Fruit fly (Drosophila melanogaster) whole organism, embryonic: Measurements from ENCODE around the gene dgt1.

Experiments
- Ada2b ChIP-seq: fragments of 200-800 bp; sonication (Bioruptor generic); IDR thresholded peaks from 2 replicates; pipeline ENCODE4 v1.3.6; 2022; ENCODE audit warnings: missing biosample characterization, missing genetic modification characterization
- Asciz ChIP-seq: fragments of 200-800 bp; sonication (Bioruptor generic); optimal IDR thresholded peaks from 2 replicates; lab custom pipeline; 2017; ENCODE audit warnings: missing biosample characterization, mild to moderate bottlenecking, missing genetic modification characterization, missing genetic modification reagents
- Atf3 ChIP-seq: fragments of 200-800 bp; sonication (Bioruptor generic); optimal IDR thresholded peaks from 3 replicates; lab custom pipeline; 2016; ENCODE audit warnings: missing biosample characterization, missing genetic modification characterization
- CG10321 ChIP-seq: fragments of 200-800 bp; sonication (Bioruptor generic); IDR thresholded peaks from 2 replicates; pipeline ENCODE4 v1.3.6; 2022; ENCODE audit warnings: missing biosample characterization, missing genetic modification characterization
- CG10979 ChIP-seq: fragments of 200-800 bp; sonication (Bioruptor generic); optimal IDR thresholded peaks from 2 replicates; lab custom pipeline; 2018; ENCODE audit warnings: missing biosample characterization, mild to moderate bottlenecking, missing genetic modification characterization, moderate library complexity
- CG11398 ChIP-seq: fragments of 200-800 bp; sonication (Bioruptor generic); optimal IDR thresholded peaks from 2 replicates; lab custom pipeline; 2016; ENCODE audit warnings: missing biosample characterization, missing genetic modification characterization
- CG11504 ChIP-seq: fragments of 200-800 bp; sonication (Bioruptor generic); optimal IDR thresholded peaks from 3 replicates; lab custom pipeline; 2019; ENCODE audit warnings: missing biosample characterization, mild to moderate bottlenecking, missing genetic modification characterization, moderate library complexity
- CG12155 ChIP-seq: fragments of 200-800 bp; sonication (Bioruptor generic); optimal IDR thresholded peaks from 3 replicates; lab custom pipeline; 2016; ENCODE audit warnings: missing biosample characterization, missing genetic modification characterization
- CG12391 ChIP-seq: fragments of 200-800 bp; sonication (Bioruptor generic); optimal IDR thresholded peaks from 3 replicates; lab custom pipeline; 2018; ENCODE audit warnings: missing biosample characterization, mild to moderate bottlenecking, missing genetic modification characterization, moderate library complexity
- CG14441 ChIP-seq: fragments of 200-800 bp; sonication (Bioruptor generic); IDR thresholded peaks from 2 replicates; pipeline ENCODE4 v1.3.6; 2022; ENCODE audit warnings: missing biosample characterization, missing genetic modification characterization
- CG1647 ChIP-seq: fragments of 200-800 bp; sonication (Bioruptor generic); optimal IDR thresholded peaks from 3 replicates; lab custom pipeline; 2016; ENCODE audit warnings: missing biosample characterization, missing genetic modification characterization
- CG16863 ChIP-seq: fragments of 200-800 bp; sonication (Bioruptor generic); optimal IDR thresholded peaks from 3 replicates; lab custom pipeline; 2016; ENCODE audit warnings: missing biosample characterization, missing genetic modification characterization
- CG2875 ChIP-seq: fragments of 200-800 bp; sonication (Bioruptor generic); optimal IDR thresholded peaks from 2 replicates; lab custom pipeline; 2017; ENCODE audit warnings: missing biosample characterization, mild to moderate bottlenecking, missing genetic modification characterization, missing genetic modification reagents
- CG34224 ChIP-seq: fragments of 200-800 bp; sonication (Bioruptor generic); IDR thresholded peaks from 3 replicates; pipeline ENCODE4 v1.3.6; 2022; ENCODE audit warnings: missing biosample characterization, missing genetic modification characterization; ENCODE audit not compliant: partially characterized antibody
- CG34422 ChIP-seq: fragments of 200-800 bp; sonication (Bioruptor generic); IDR thresholded peaks from 3 replicates; pipeline ENCODE4 v1.3.6; 2022; ENCODE audit warnings: missing biosample characterization, missing genetic modification characterization
- CG43689 ChIP-seq: fragments of 200-800 bp; sonication (Bioruptor generic); IDR thresholded peaks from 2 replicates; pipeline ENCODE4 v1.3.6; 2022; ENCODE audit warnings: missing biosample characterization, missing genetic modification characterization
- CG4404 ChIP-seq: fragments of 200-800 bp; sonication (Bioruptor generic); IDR thresholded peaks from 2 replicates; pipeline ENCODE4 v1.3.6; 2022; ENCODE audit warnings: missing biosample characterization, missing genetic modification characterization
- CG4617 ChIP-seq: fragments of 200-800 bp; sonication (Bioruptor generic); optimal IDR thresholded peaks from 3 replicates; lab custom pipeline; 2016; ENCODE audit warnings: missing biosample characterization, missing genetic modification characterization, borderline replicate concordance
- CG6791 ChIP-seq: fragments of 200-800 bp; sonication (Bioruptor generic); IDR thresholded peaks from 3 replicates; pipeline ENCODE4 v1.3.6; 2022; ENCODE audit warnings: missing biosample characterization, missing genetic modification characterization; ENCODE audit not compliant: partially characterized antibody
- CG6854 ChIP-seq: fragments of 200-800 bp; sonication (Bioruptor generic); optimal IDR thresholded peaks from 3 replicates; lab custom pipeline; 2017; ENCODE audit warnings: missing biosample characterization, mild to moderate bottlenecking, missing genetic modification characterization
- CG7357 ChIP-seq: fragments of 200-800 bp; sonication (Bioruptor generic); IDR thresholded peaks from 3 replicates; pipeline ENCODE4 v1.3.6; 2022; ENCODE audit warnings: missing biosample characterization, missing genetic modification characterization
- CG8924 ChIP-seq: fragments of 200-800 bp; optimal IDR thresholded peaks from 3 replicates; lab custom pipeline; 2019; ENCODE audit warnings: missing biosample characterization, mild to moderate bottlenecking, missing genetic modification characterization, moderate library complexity
- CG9437 ChIP-seq: fragments of 200-800 bp; sonication (Bioruptor generic); optimal IDR thresholded peaks from 2 replicates; lab custom pipeline; 2018; ENCODE audit warnings: missing biosample characterization, mild to moderate bottlenecking, missing genetic modification characterization
- CG9932 ChIP-seq: fragments of 200-800 bp; sonication (Bioruptor generic); IDR thresholded peaks from 2 replicates; pipeline ENCODE4 v1.3.6; 2022; ENCODE audit warnings: missing biosample characterization, missing genetic modification characterization
- CkIIα-i1 ChIP-seq: fragments of 200-800 bp; sonication (Bioruptor generic); IDR thresholded peaks from 2 replicates; pipeline ENCODE4 v1.3.6; 2022; ENCODE audit warnings: missing biosample characterization, missing genetic modification characterization
- CoRest ChIP-seq: fragments of 200-800 bp; sonication (Bioruptor generic); optimal IDR thresholded peaks from 3 replicates; lab custom pipeline; 2018; ENCODE audit warnings: missing biosample characterization, mild to moderate bottlenecking, missing genetic modification characterization, moderate library complexity
- Hr51 ChIP-seq, 2 experiments: fragments of 200-800 bp; sonication (Bioruptor generic); optimal IDR thresholded peaks; 2 replicates in 1 of 2; 3 replicates in 1 of 2; lab custom pipeline; 2016 to 2018; ENCODE audit warnings: missing biosample characterization in 2 of 2, missing genetic modification characterization in 2 of 2, mild to moderate bottlenecking in 1 of 2, moderate library complexity in 1 of 2
- Lhr ChIP-seq: fragments of 200-800 bp; sonication (Bioruptor generic); optimal IDR thresholded peaks from 3 replicates; lab custom pipeline; 2017; ENCODE audit warnings: mild to moderate bottlenecking, missing biosample characterization, missing genetic modification reagents, missing genetic modification characterization
- Mad ChIP-seq: fragments of 200-800 bp; sonication (Bioruptor generic); optimal IDR thresholded peaks from 2 replicates; lab custom pipeline; 2016; ENCODE audit warnings: missing biosample characterization, missing genetic modification characterization
- NC2β ChIP-seq: fragments of 200-800 bp; sonication (Bioruptor generic); optimal IDR thresholded peaks from 2 replicates; lab custom pipeline; 2016; ENCODE audit warnings: missing biosample characterization, missing genetic modification characterization
- Optix ChIP-seq: fragments of 200-800 bp; sonication (Bioruptor generic); IDR thresholded peaks from 3 replicates; pipeline ENCODE4 v1.3.6; 2022; ENCODE audit warnings: missing biosample characterization, missing genetic modification characterization
- Scr ChIP-seq: fragments of 200-800 bp; sonication (Bioruptor generic); IDR thresholded peaks from 2 replicates; pipeline ENCODE4 v1.3.6; 2022; ENCODE audit warnings: missing biosample characterization, missing genetic modification characterization; ENCODE audit not compliant: partially characterized antibody
- al ChIP-seq: fragments of 200-800 bp; sonication (Bioruptor generic); IDR thresholded peaks from 2 replicates; pipeline ENCODE4 v1.3.6; 2022; ENCODE audit warnings: missing biosample characterization, missing genetic modification characterization
- bcd ChIP-seq: fragments of 200-800 bp; sonication (Bioruptor generic); optimal IDR thresholded peaks from 2 replicates; lab custom pipeline; 2017; ENCODE audit warnings: missing biosample characterization, mild to moderate bottlenecking, missing genetic modification characterization
- cad ChIP-seq: fragments of >200 bp; optimal IDR thresholded peaks from 2 replicates; lab custom pipeline; 2017; ENCODE audit warnings: missing biosample characterization, missing genetic modification characterization
- corto ChIP-seq: fragments of 200-800 bp; sonication (Bioruptor generic); optimal IDR thresholded peaks from 2 replicates; lab custom pipeline; 2016; ENCODE audit warnings: missing biosample characterization, mild to moderate bottlenecking, missing genetic modification characterization, moderate library complexity
- crc ChIP-seq: fragments of 200-800 bp; sonication (Bioruptor generic); optimal IDR thresholded peaks from 2 replicates; lab custom pipeline; 2016; ENCODE audit warnings: missing biosample characterization, missing genetic modification characterization
- da ChIP-seq: fragments of 200-800 bp; sonication (Bioruptor generic); optimal IDR thresholded peaks from 2 replicates; lab custom pipeline; 2016; ENCODE audit warnings: missing biosample characterization, missing genetic modification characterization
- dysf ChIP-seq: fragments of 200-800 bp; sonication (Bioruptor generic); IDR thresholded peaks from 3 replicates; pipeline ENCODE4 v1.3.6; 2022; ENCODE audit warnings: missing biosample characterization, missing genetic modification characterization
- eve ChIP-seq, 2 experiments: fragments of >200 bp; optimal IDR thresholded peaks; 2 replicates each; lab custom pipeline; 2017; ENCODE audit warnings: missing biosample characterization in 2 of 2, missing genetic modification characterization in 2 of 2
- fu2 ChIP-seq: fragments of 200-800 bp; sonication (Bioruptor generic); optimal IDR thresholded peaks from 2 replicates; lab custom pipeline; 2016; ENCODE audit warnings: missing biosample characterization, missing genetic modification characterization
- jing ChIP-seq: fragments of 200-800 bp; sonication (Bioruptor generic); optimal IDR thresholded peaks from 2 replicates; lab custom pipeline; 2018; ENCODE audit warnings: missing biosample characterization, mild to moderate bottlenecking, missing genetic modification characterization
- nom ChIP-seq: fragments of 200-800 bp; sonication (Bioruptor generic); optimal IDR thresholded peaks from 2 replicates; lab custom pipeline; 2017; ENCODE audit warnings: missing biosample characterization, missing genetic modification characterization, mild to moderate bottlenecking, moderate library complexity, missing genetic modification reagents
- pita ChIP-seq: fragments of 200-800 bp; sonication (Bioruptor generic); optimal IDR thresholded peaks from 2 replicates; lab custom pipeline; 2017; ENCODE audit warnings: missing biosample characterization, mild to moderate bottlenecking, missing genetic modification characterization
- row ChIP-seq: fragments of 200-800 bp; sonication (Bioruptor generic); IDR thresholded peaks from 3 replicates; pipeline ENCODE4 v1.3.6; 2022; ENCODE audit warnings: missing biosample characterization, missing genetic modification characterization
- scrt ChIP-seq: fragments of 200-800 bp; sonication (Bioruptor generic); optimal IDR thresholded peaks from 2 replicates; lab custom pipeline; 2018; ENCODE audit warnings: missing biosample characterization, mild to moderate bottlenecking, missing genetic modification characterization, moderate library complexity
- sens ChIP-seq: fragments of 200-800 bp; sonication (Bioruptor generic); peaks from one replicate; lab custom pipeline; 2016; ENCODE audit warnings: missing biosample characterization, missing genetic modification characterization
- sens-2 ChIP-seq: fragments of 200-800 bp; sonication (Bioruptor generic); IDR thresholded peaks from 2 replicates; pipeline ENCODE4 v1.3.6; 2022; ENCODE audit warnings: missing biosample characterization, missing genetic modification characterization
- vnd ChIP-seq: fragments of 200-800 bp; sonication (Bioruptor generic); IDR thresholded peaks from 3 replicates; pipeline ENCODE4 v1.3.6; 2022; ENCODE audit warnings: missing biosample characterization, missing genetic modification characterization; ENCODE audit not compliant: partially characterized antibody
- yki ChIP-seq: fragments of >200 bp; optimal IDR thresholded peaks from 3 replicates; lab custom pipeline; 2018

dgt1 gene

DNA sequence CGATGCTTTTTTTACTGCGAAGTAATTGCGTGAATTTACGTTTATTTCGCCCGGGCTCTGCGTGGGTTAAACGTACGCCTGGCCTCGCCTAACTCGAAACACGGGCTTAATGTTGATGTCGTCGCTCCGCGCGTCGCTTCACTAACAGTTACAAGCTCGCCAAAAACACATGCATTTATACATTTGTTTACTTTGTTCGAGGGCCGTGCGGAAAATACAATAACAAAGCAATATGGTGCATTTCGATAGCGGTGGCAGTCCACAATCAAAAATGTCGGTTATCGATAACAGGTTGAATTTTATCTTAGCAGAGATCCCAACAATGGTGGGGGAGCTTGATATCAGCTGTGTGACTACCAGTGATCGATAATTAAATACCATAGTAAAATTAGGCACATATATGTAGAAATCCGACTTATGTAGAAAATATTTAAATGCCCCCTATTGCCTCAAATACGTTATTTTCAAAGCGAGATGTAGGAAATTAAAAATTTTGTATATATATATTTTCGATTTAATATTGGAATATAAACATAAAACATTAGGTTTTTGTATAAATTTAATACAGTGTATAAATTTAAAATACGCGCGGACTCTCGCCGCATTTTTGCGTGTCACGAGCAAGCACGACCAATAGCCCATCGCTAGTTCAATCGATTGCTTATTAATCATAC, 11.5 kb upstream of the dgt1 start, which contains the start of gene Zip99C (continued):
- TF ChIP-seq CG34224 (peak; percentile 85), CG9932 (GFP tag; lab: Robert Waterston, UW) (peak; percentile 83), CG1647 (no peak), Atf3 (GFP tag; lab: Kevin White, UChicago) (no peak), CG4617 (GFP tag; lab: Kevin White, UChicago) (no peak), cad (GFP tag; lab: Kevin White, UChicago) (no peak), CG12391 (tag; lab: Kevin White, UChicago) (peak; percentile 65), eve (GFP tag; optimal IDR thresholded peaks at IDR 0.05; lab: Kevin White, UChicago) (no peak), CG12155 (GFP tag; lab: Kevin White, UChicago) (peak; percentile 80), CG9437 (no peak), row (peak; percentile 82), da (GFP tag; lab: Kevin White, UChicago) (no peak), CG4404 (GFP tag; lab: Robert Waterston, UW) (no peak), CG11398 (GFP tag; lab: Kevin White, UChicago) (no peak), pita (GFP tag; lab: Kevin White, UChicago) (peak; percentile 92), CoRest (tag; lab: Kevin White, UChicago) (peak; percentile 69), al (GFP tag; lab: Robert Waterston, UW) (no peak), CkIIα-i1 (GFP tag; lab: Robert Waterston, UW) (no peak), Hr51 (GFP tag; optimal IDR thresholded peaks at IDR 0.05; lab: Kevin White, UChicago) (no peak), nom (GFP tag; lab: Kevin White, UChicago) (peak; percentile 32), CG2875 (GFP tag; lab: Kevin White, UChicago) (no peak), CG7357 (no peak), CG43689 (GFP tag; lab: Robert Waterston, UW) (no peak), scrt (GFP tag; lab: Kevin White, UChicago) (no peak), CG34422 (GFP tag; lab: Robert Waterston, UW) (peak; percentile 46; the same call in 1 of the 3 replicates), Mad (GFP tag; lab: Kevin White, UChicago) (no peak), Optix (GFP tag; lab: Robert Waterston, UW) (no peak), Ada2b (GFP tag; lab: Robert Waterston, UW) (peak; percentile 41; the same call in 1 of the 2 replicates), CG8924 (tag; lab: Kevin White, UChicago) (peak; percentile 44), vnd (GFP tag; lab: Robert Waterston, UW) (peak; percentile 88), CG11504 (no peak), bcd (GFP tag; lab: Kevin White, UChicago) (peak; percentile 9), Scr (GFP tag; lab: Robert Waterston, UW) (peak; percentile 94), CG16863 (GFP tag; lab: Kevin White, UChicago) (no peak), CG10321 (no peak), corto (peak; percentile 25), CG6854 (GFP tag; lab: Kevin White, UChicago) (peak; percentile 5), yki (lab: Kevin White, UChicago) (no peak), crc (GFP tag; lab: Kevin White, UChicago) (no peak), dysf (GFP tag; lab: Robert Waterston, UW) (no peak), CG14441 (no peak), sens-2 (GFP tag; lab: Robert Waterston, UW) (no peak), jing (GFP tag; lab: Kevin White, UChicago) (no peak), NC2β (GFP tag; lab: Kevin White, UChicago) (peak; percentile 33), Asciz (peak; percentile 11), CG10979 (no peak), fu2 (GFP tag; lab: Kevin White, UChicago) (no peak), CG6791 (GFP tag; lab: Robert Waterston, UW) (peak; percentile 66), Lhr (GFP tag; lab: Kevin White, UChicago) (peak; percentile 85), sens (GFP tag; lab: Kevin White, UChicago) (peak; percentile 78)
